Worm (Caenorhabditis elegans): ENCODE measurements around the gene C06G1.1.

DNA sequence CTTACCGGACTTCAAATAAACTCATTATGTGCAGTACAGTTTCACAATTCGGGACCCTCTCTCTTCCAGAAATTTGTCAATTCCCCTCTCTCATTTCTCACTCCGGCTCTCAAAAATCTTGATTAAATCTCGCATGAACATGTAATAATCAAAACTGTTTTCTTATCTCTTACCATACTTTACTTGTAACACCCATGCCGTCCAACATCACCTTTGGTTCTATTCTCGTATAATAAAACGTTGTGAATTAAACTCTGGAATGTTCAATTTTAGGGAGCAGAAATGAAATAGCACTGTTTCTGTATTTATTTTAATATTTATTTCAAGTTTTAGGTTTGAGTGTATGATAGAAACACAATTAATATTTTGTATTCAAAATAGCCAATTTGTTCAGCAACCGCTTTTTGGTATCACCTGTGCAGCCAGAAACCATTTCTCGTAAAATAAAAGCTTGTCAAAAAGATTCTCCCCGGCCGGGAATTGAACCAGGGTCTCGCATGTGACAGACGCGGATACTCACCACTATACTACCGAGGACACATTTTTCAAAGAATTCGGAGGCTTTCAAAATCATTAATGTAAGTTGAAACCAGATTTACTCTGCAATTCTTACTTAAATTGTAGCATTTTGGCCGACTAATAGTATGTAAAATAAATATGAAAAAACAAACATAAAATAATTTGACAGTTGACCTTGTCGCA, 15.6 kb upstream of the C06G1.1 start:
- TF ChIP-seq dao-5 (tag; optimal IDR thresholded peaks at IDR 0.05) (no peak), him-1 (tag; optimal IDR thresholded peaks at IDR 0.05) (no peak)

Data from whole organism, L4/young adult.